Worm (Caenorhabditis elegans) whole organism, L3 larva: ENCODE data around the gene R10E4.1.
A peak's percentile ranks its signal among the peaks of the same experiment; 100 is the strongest.

Experiments used
- R02D3.7 ChIP-seq: fragments of 150-350 bp; optimal IDR thresholded peaks from 2 replicates; lab custom pipeline; 2014; ENCODE audit warnings: missing biosample characterization, missing genetic modification characterization
- ZK546.5 ChIP-seq: sonication (generic microtip); optimal IDR thresholded peaks from 2 replicates; lab custom pipeline; 2017; ENCODE audit warnings: missing biosample characterization, missing genetic modification characterization
- aly-2 ChIP-seq: fragments of 150-350 bp; optimal IDR thresholded peaks from 2 replicates; lab custom pipeline; 2014; ENCODE audit warnings: missing biosample characterization, missing genetic modification characterization
- ceh-16 ChIP-seq: sonication (generic microtip); optimal IDR thresholded peaks from 2 replicates; lab custom pipeline; 2017; ENCODE audit warnings: missing biosample characterization, missing genetic modification characterization
- ceh-28 ChIP-seq: fragments of 150-350 bp; optimal IDR thresholded peaks from 2 replicates; lab custom pipeline; 2014; ENCODE audit warnings: missing biosample characterization, missing genetic modification reagents, missing genetic modification characterization
- ceh-82 ChIP-seq: fragments of 150-350 bp; optimal IDR thresholded peaks from 2 replicates; lab custom pipeline; 2014; ENCODE audit warnings: missing biosample characterization, missing genetic modification characterization
- egl-27 ChIP-seq: sonication (generic microtip); optimal IDR thresholded peaks from 4 replicates; lab custom pipeline; 2017; ENCODE audit warnings: missing biosample characterization, missing genetic modification reagents, missing genetic modification characterization
- egl-5 ChIP-seq: fragments of 150-350 bp; optimal IDR thresholded peaks from 2 replicates; lab custom pipeline; 2017; ENCODE audit warnings: missing biosample characterization, missing genetic modification reagents, missing genetic modification characterization, inconsistent platforms
- elt-1 ChIP-seq: fragments of 150-350 bp; optimal IDR thresholded peaks from 2 replicates; lab custom pipeline; 2014; ENCODE audit warnings: missing biosample characterization, missing genetic modification characterization
- elt-2 ChIP-seq: sonication (generic microtip); optimal IDR thresholded peaks from 2 replicates; lab custom pipeline; 2016; ENCODE audit warnings: missing genetic modification reagents, mild to moderate bottlenecking, missing genetic modification characterization, missing compliant biosample characterization
- eor-1 ChIP-seq, 2 experiments: fragments of 150-350 bp; optimal IDR thresholded peaks; 2 replicates each; lab custom pipeline; 2014 to 2018; ENCODE audit warnings: missing biosample characterization in 2 of 2, missing genetic modification characterization in 2 of 2
- fkh-10 ChIP-seq: sonication (generic microtip); optimal IDR thresholded peaks from 2 replicates; lab custom pipeline; 2017; ENCODE audit warnings: missing biosample characterization, missing genetic modification reagents, missing genetic modification characterization
- fkh-2 ChIP-seq: fragments of 150-350 bp; optimal IDR thresholded peaks from 2 replicates; lab custom pipeline; 2014; ENCODE audit warnings: missing biosample characterization, missing genetic modification reagents, missing genetic modification characterization
- hmg-11 ChIP-seq: sonication (generic microtip); optimal IDR thresholded peaks from 2 replicates; lab custom pipeline; 2016; ENCODE audit warnings: missing genetic modification characterization, missing compliant biosample characterization
- lin-15B ChIP-seq: fragments of 150-350 bp; optimal IDR thresholded peaks from 2 replicates; lab custom pipeline; 2014; ENCODE audit warnings: missing biosample characterization, missing genetic modification characterization
- mdl-1 ChIP-seq: fragments of 150-350 bp; optimal IDR thresholded peaks from 2 replicates; lab custom pipeline; 2014; ENCODE audit warnings: missing biosample characterization, missing genetic modification characterization
- mml-1 ChIP-seq: fragments of 150-350 bp; sonication (generic microtip); optimal IDR thresholded peaks from 3 replicates; lab custom pipeline; 2014; ENCODE audit warnings: missing biosample characterization, missing genetic modification characterization
- nfya-1 ChIP-seq: sonication (generic microtip); optimal IDR thresholded peaks from 2 replicates; lab custom pipeline; 2017; ENCODE audit warnings: missing genetic modification characterization, mild to moderate bottlenecking, missing compliant biosample characterization, antibody characterized with exemption, moderate library complexity; ENCODE audit not compliant: insufficient read depth
- nhr-11 ChIP-seq: fragments of 150-350 bp; optimal IDR thresholded peaks from 2 replicates; lab custom pipeline; 2014; ENCODE audit warnings: missing biosample characterization, missing genetic modification characterization
- nhr-23 ChIP-seq: fragments of 150-350 bp; optimal IDR thresholded peaks from 2 replicates; lab custom pipeline; 2014; ENCODE audit warnings: missing biosample characterization, missing genetic modification reagents, missing genetic modification characterization
- nhr-237 ChIP-seq: fragments of 150-350 bp; optimal IDR thresholded peaks from 2 replicates; lab custom pipeline; 2014; ENCODE audit warnings: missing biosample characterization, missing genetic modification characterization
- nhr-25 ChIP-seq: sonication (generic microtip); optimal IDR thresholded peaks from 2 replicates; lab custom pipeline; 2017; ENCODE audit warnings: missing biosample characterization, missing genetic modification characterization
- nhr-28 ChIP-seq: fragments of 150-350 bp; optimal IDR thresholded peaks from 2 replicates; lab custom pipeline; 2014; ENCODE audit warnings: missing biosample characterization, missing genetic modification characterization
- nhr-43 ChIP-seq: sonication (generic microtip); optimal IDR thresholded peaks from 2 replicates; lab custom pipeline; 2016; ENCODE audit warnings: mild to moderate bottlenecking, missing genetic modification characterization, missing compliant biosample characterization; ENCODE audit not compliant: poor library complexity, severe bottlenecking
- nhr-67 ChIP-seq: fragments of 150-350 bp; optimal IDR thresholded peaks from 2 replicates; lab custom pipeline; 2014; ENCODE audit warnings: missing biosample characterization, missing genetic modification characterization
- nhr-76 ChIP-seq: fragments of 150-350 bp; sonication (generic microtip); optimal IDR thresholded peaks from 5 replicates; lab custom pipeline; 2014; ENCODE audit warnings: missing biosample characterization, missing genetic modification characterization
- pha-4 ChIP-seq: fragments of 150-350 bp; optimal IDR thresholded peaks from 2 replicates; lab custom pipeline; 2014; ENCODE audit warnings: missing biosample characterization, missing genetic modification reagents, missing genetic modification characterization
- pqm-1 ChIP-seq: fragments of 150-350 bp; optimal IDR thresholded peaks from 2 replicates; lab custom pipeline; 2017; ENCODE audit warnings: missing biosample characterization, missing genetic modification characterization, inconsistent platforms
- sea-2 ChIP-seq: fragments of 150-350 bp; sonication (generic microtip); optimal IDR thresholded peaks from 4 replicates; lab custom pipeline; 2014; ENCODE audit warnings: missing biosample characterization, missing genetic modification reagents, missing genetic modification characterization
- snpc-4 ChIP-seq: fragments of 150-350 bp; optimal IDR thresholded peaks from 2 replicates; lab custom pipeline; 2014; ENCODE audit warnings: missing biosample characterization, missing genetic modification characterization
- tbx-2 ChIP-seq: sonication (generic microtip); optimal IDR thresholded peaks from 2 replicates; lab custom pipeline; 2016; ENCODE audit warnings: mild to moderate bottlenecking, missing genetic modification characterization, missing compliant biosample characterization
- unc-62 ChIP-seq: fragments of 150-350 bp; sonication (generic microtip); optimal IDR thresholded peaks from 4 replicates; lab custom pipeline; 2014; ENCODE audit warnings: missing biosample characterization, missing genetic modification reagents, missing genetic modification characterization
- zag-1 ChIP-seq: fragments of 150-350 bp; optimal IDR thresholded peaks from 2 replicates; lab custom pipeline; 2014; ENCODE audit warnings: missing biosample characterization, missing genetic modification characterization
- ztf-4 ChIP-seq: fragments of 150-350 bp; optimal IDR thresholded peaks from 2 replicates; lab custom pipeline; 2014; ENCODE audit warnings: missing biosample characterization, missing genetic modification characterization

R10E4.1 gene

ce11 chrIII:4223668-4224127 lies 45.8 kb upstream of the R10E4.1 start (continued):
- peak; percentile 71 for TF ChIP-seq tbx-2 (tag; lab: Kevin White, UChicago)
- no peak for TF ChIP-seq nhr-76 (tag; lab: Kevin White, UChicago)
- TF ChIP-seq R02D3.7 (tag; lab: Kevin White, UChicago): peak; percentile 35
- no peak for TF ChIP-seq ceh-16 (tag; lab: Kevin White, UChicago)

DNA sequence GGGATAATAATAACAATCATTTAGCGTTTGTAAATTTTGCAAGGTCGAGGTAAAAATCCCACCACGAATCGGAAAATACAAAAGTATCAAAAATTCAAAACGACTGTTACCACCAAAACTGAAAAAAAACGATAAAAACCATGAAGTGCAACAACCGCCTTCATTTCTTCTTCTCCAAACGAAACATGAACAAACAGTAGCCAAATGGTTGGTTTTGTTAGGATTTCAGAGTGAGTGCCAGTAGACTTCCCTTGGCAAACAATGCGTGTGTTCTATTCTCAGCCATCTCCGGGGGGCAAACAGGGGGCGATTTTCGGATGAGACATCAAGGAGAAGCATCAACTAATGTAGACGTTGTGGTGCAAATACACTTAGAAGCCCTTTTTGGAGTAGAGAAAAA lies 44.8 kb upstream of the R10E4.1 start:
- TF ChIP-seq hmg-11 (tag; lab: Kevin White, UChicago) (peak; percentile 5), unc-62 (no peak), nhr-11 (tag; lab: Kevin White, UChicago) (no peak)

- TF ChIP-seq pqm-1 (tag; lab: Kevin White, UChicago): peak; percentile 56
- TF ChIP-seq elt-2 (tag; lab: Kevin White, UChicago): peak; percentile 75
- no peak for TF ChIP-seq pha-4 (tag; lab: Kevin White, UChicago)
- no peak for TF ChIP-seq egl-5
- TF ChIP-seq nhr-28 (tag; lab: Kevin White, UChicago): no peak
- peak; percentile 30 for TF ChIP-seq nfya-1 (tag; lab: Kevin White, UChicago)
- no peak for TF ChIP-seq nhr-43 (tag; lab: Kevin White, UChicago)
- TF ChIP-seq unc-62: no peak
- no peak for TF ChIP-seq eor-1 (tag; optimal IDR thresholded peaks at IDR 0.05; lab: Kevin White, UChicago)
Measured at ce11 chrIII:4227363-4227762, 42.2 kb upstream of the R10E4.1 start.

ce11 chrIII:4228008-4228407 lies 41.5 kb upstream of the R10E4.1 start, which contains the start of gene mpk-1:
mpk-1 (minus strand) TSS chrIII:4228108.
- no peak for TF ChIP-seq elt-2 (tag; lab: Kevin White, UChicago)
- TF ChIP-seq egl-5: no peak
- TF ChIP-seq unc-62: no peak
- no peak for TF ChIP-seq zag-1 (tag; lab: Kevin White, UChicago)
- no peak for TF ChIP-seq nhr-237
- no peak for TF ChIP-seq elt-1 (tag; lab: Kevin White, UChicago)
- TF ChIP-seq mdl-1: no peak
- TF ChIP-seq tbx-2 (tag; lab: Kevin White, UChicago): no peak
- no peak for TF ChIP-seq ZK546.5 (tag; lab: Kevin White, UChicago)
- no peak for TF ChIP-seq egl-27
- no peak for TF ChIP-seq ceh-28 (tag; lab: Kevin White, UChicago)
- TF ChIP-seq sea-2 (GFP tag; lab: Kevin White, UChicago): no peak
- TF ChIP-seq nhr-76 (tag; lab: Kevin White, UChicago): no peak
- no peak for TF ChIP-seq snpc-4
- no peak for TF ChIP-seq fkh-2 (tag; lab: Kevin White, UChicago)
- TF ChIP-seq nhr-67 (tag; lab: Kevin White, UChicago): no peak
- TF ChIP-seq hmg-11 (tag; lab: Kevin White, UChicago): no peak
- TF ChIP-seq, all 47 proteins: peak for 0

ce11 chrIII:4228841-4229240 lies 40.7 kb upstream of the R10E4.1 start, which contains the start of gene F43C1.5:
F43C1.5 (plus strand) TSS chrIII:4229141.
- TF ChIP-seq elt-2 (tag; lab: Kevin White, UChicago) (no peak), nhr-25 (tag; lab: Kevin White, UChicago) (no peak), fkh-10 (GFP tag; lab: Kevin White, UChicago) (no peak), mml-1 (no peak), nhr-76 (tag; lab: Kevin White, UChicago) (no peak), nhr-23 (tag; lab: Kevin White, UChicago) (no peak), ztf-4 (tag; lab: Kevin White, UChicago) (no peak), aly-2 (no peak), lin-15B (tag; lab: Kevin White, UChicago) (no peak), ceh-82 (tag; lab: Kevin White, UChicago) (no peak)
